Fruit fly (Drosophila melanogaster): Measurements from ENCODE around the gene hiw.

DNA sequence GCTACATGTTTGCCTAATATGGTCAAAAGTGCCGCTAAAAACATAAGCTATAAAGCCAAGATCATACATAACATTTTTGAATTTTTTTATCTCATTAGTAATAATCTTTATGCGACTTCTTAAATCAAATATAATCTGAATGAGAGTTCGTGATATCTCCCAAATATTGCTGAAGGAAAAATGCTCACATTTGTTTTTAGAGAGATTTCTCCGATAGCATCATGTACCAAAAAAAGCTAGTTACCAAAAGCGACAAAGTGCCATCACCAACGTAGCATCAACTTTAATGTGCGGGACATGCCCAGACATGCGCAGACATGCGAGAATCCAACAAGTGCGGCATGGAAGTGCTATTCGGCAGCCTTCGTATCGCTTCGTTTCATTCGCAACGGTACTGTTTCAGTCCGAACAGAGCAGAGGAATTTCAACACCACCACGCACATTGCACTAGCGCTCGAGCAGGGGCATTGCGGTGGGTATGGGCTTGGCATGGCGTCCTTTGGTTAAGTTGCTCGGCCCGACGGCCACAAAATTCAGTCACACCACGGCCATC lies 26.0 kb upstream of the hiw start, which contains the start of gene Rab3-GEF:
- no peak for TF ChIP-seq CG8478 (optimal IDR thresholded peaks at IDR 0.05)
- no peak for TF ChIP-seq CTCF (optimal IDR thresholded peaks at IDR 0.05)
